Worm (Caenorhabditis elegans): ENCODE measurements around the gene rpc-25.

DNA sequence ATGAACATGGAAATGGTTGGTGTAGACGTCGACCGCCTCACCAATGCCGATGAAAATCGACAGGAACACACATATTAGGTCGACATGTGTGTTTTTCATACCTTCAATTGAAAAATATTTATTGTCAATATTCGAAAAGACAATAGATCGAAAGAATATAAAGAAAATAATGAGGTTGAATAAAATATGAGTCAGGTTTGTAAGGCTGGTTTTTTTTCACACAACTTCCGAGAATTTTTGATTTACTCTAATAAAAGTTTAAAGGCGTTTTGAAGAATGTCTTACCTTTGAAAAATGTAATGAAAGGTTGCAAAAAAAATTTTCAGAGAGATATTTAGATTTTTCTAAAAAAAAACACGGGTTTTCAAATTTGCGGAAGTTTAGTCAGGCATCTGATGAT lies 32.7 kb downstream of the rpc-25 start, which contains the start of gene egl-3:
- TF ChIP-seq K12H6.12 (tag; optimal IDR thresholded peaks at IDR 0.05) (no peak), madf-6 (GFP tag; IDR thresholded peaks at IDR 0.05) (no peak), pbrm-1 (GFP tag; IDR thresholded peaks at IDR 0.05) (no peak), ztf-22 (GFP tag; optimal IDR thresholded peaks at IDR 0.05) (no peak), hlh-12 (tag; optimal IDR thresholded peaks at IDR 0.05) (no peak), Y79H2A.3 (GFP tag; conservative IDR thresholded peaks at IDR 0.05) (no peak), sdz-38 (tag; optimal IDR thresholded peaks at IDR 0.05) (no peak), F49E8.2 (tag; optimal IDR thresholded peaks at IDR 0.05; ENCODE audit: insufficient read depth) (no peak), unc-130 (GFP tag; optimal IDR thresholded peaks at IDR 0.05) (no peak)

All from whole organism, young adult.